Fruit fly (Drosophila melanogaster) whole organism, embryonic: ENCODE measurements around the gene CG11560.

Experiments
- Atf-2 ChIP-seq: fragments of 200-800 bp; sonication (Bioruptor generic); optimal IDR thresholded peaks from 2 replicates; lab custom pipeline; 2016; ENCODE audit warnings: missing biosample characterization, missing genetic modification characterization
- Bdp1 ChIP-seq: fragments of 200-800 bp; sonication (Bioruptor generic); optimal IDR thresholded peaks from 3 replicates; lab custom pipeline; 2016; ENCODE audit warnings: missing biosample characterization, missing genetic modification characterization
- Blimp-1 ChIP-seq: fragments of 200-800 bp; sonication (Bioruptor generic); optimal IDR thresholded peaks from 3 replicates; lab custom pipeline; 2018; ENCODE audit warnings: missing biosample characterization, missing genetic modification characterization, mild to moderate bottlenecking, moderate library complexity, missing genetic modification reagents
- BtbVII ChIP-seq: fragments of 200-800 bp; sonication (Bioruptor generic); optimal IDR thresholded peaks from 3 replicates; lab custom pipeline; 2017; ENCODE audit warnings: missing biosample characterization, mild to moderate bottlenecking, missing genetic modification characterization
- CG10366 ChIP-seq: fragments of 200-800 bp; sonication (Bioruptor generic); IDR thresholded peaks from 2 replicates; pipeline ENCODE4 v1.3.6; 2022; ENCODE audit warnings: missing biosample characterization, missing genetic modification characterization
- CG10654 ChIP-seq: fragments of 200-800 bp; sonication (Bioruptor generic); optimal IDR thresholded peaks from 2 replicates; lab custom pipeline; 2016; ENCODE audit warnings: missing biosample characterization, missing genetic modification characterization
- CG10979 ChIP-seq: fragments of 200-800 bp; sonication (Bioruptor generic); optimal IDR thresholded peaks from 2 replicates; lab custom pipeline; 2018; ENCODE audit warnings: missing biosample characterization, mild to moderate bottlenecking, missing genetic modification characterization, moderate library complexity
- CG11456 ChIP-seq: fragments of 200-800 bp; sonication (Bioruptor generic); IDR thresholded peaks from 3 replicates; pipeline ENCODE4 v1.3.6; 2022; ENCODE audit warnings: missing biosample characterization, missing genetic modification characterization
- CG11504 ChIP-seq: fragments of 200-800 bp; sonication (Bioruptor generic); optimal IDR thresholded peaks from 3 replicates; lab custom pipeline; 2019; ENCODE audit warnings: missing biosample characterization, mild to moderate bottlenecking, missing genetic modification characterization, moderate library complexity
- CG11695 ChIP-seq: fragments of 200-800 bp; sonication (Bioruptor generic); IDR thresholded peaks from 3 replicates; pipeline ENCODE4 v1.3.6; 2022; ENCODE audit warnings: missing biosample characterization, missing genetic modification characterization
- CG13424 ChIP-seq: fragments of 200-800 bp; sonication (Bioruptor generic); optimal IDR thresholded peaks from 2 replicates; lab custom pipeline; 2019; ENCODE audit warnings: missing biosample characterization, mild to moderate bottlenecking, missing genetic modification characterization, moderate library complexity
- CG14014 ChIP-seq: fragments of 200-800 bp; sonication (Bioruptor generic); IDR thresholded peaks from 2 replicates; pipeline ENCODE4 v1.3.6; 2022; ENCODE audit warnings: missing biosample characterization, missing genetic modification characterization
- CG15011 ChIP-seq: fragments of 200-800 bp; sonication (Bioruptor generic); optimal IDR thresholded peaks from 3 replicates; lab custom pipeline; 2018; ENCODE audit warnings: missing biosample characterization, mild to moderate bottlenecking, missing genetic modification characterization
- CG15696 ChIP-seq: fragments of 200-800 bp; sonication (Bioruptor generic); optimal IDR thresholded peaks from 2 replicates; lab custom pipeline; 2019; ENCODE audit warnings: missing biosample characterization, mild to moderate bottlenecking, missing genetic modification characterization, moderate library complexity
- CG1603 ChIP-seq: fragments of 200-800 bp; sonication (Bioruptor generic); optimal IDR thresholded peaks from 2 replicates; lab custom pipeline; 2019; ENCODE audit warnings: missing biosample characterization, mild to moderate bottlenecking, missing genetic modification characterization, moderate library complexity
- CG1647 ChIP-seq: fragments of 200-800 bp; sonication (Bioruptor generic); optimal IDR thresholded peaks from 3 replicates; lab custom pipeline; 2016; ENCODE audit warnings: missing biosample characterization, missing genetic modification characterization
- CG16779 ChIP-seq: fragments of 200-800 bp; sonication (Bioruptor generic); IDR thresholded peaks from 2 replicates; pipeline ENCODE4 v1.3.6; 2022; ENCODE audit warnings: missing biosample characterization, missing genetic modification characterization
- CG17328 ChIP-seq: fragments of 200-800 bp; sonication (Bioruptor generic); IDR thresholded peaks from 2 replicates; pipeline ENCODE4 v1.3.6; 2022; ENCODE audit warnings: missing biosample characterization, missing genetic modification characterization
- CG1832 ChIP-seq: fragments of 200-800 bp; sonication (Bioruptor generic); optimal IDR thresholded peaks from 2 replicates; lab custom pipeline; 2017; ENCODE audit warnings: missing biosample characterization, mild to moderate bottlenecking, missing genetic modification characterization, inconsistent platforms
- CG2129 ChIP-seq: fragments of 200-800 bp; sonication (Bioruptor generic); IDR thresholded peaks from 2 replicates; pipeline ENCODE4 v1.3.6; 2022; ENCODE audit warnings: missing biosample characterization, missing genetic modification characterization; ENCODE audit not compliant: partially characterized antibody
- CG31441 ChIP-seq: fragments of 200-800 bp; sonication (Bioruptor generic); IDR thresholded peaks from 2 replicates; pipeline ENCODE4 v1.3.6; 2022; ENCODE audit warnings: missing biosample characterization, missing genetic modification characterization
- CG34422 ChIP-seq: fragments of 200-800 bp; sonication (Bioruptor generic); IDR thresholded peaks from 3 replicates; pipeline ENCODE4 v1.3.6; 2022; ENCODE audit warnings: missing biosample characterization, missing genetic modification characterization
- CG6854 ChIP-seq: fragments of 200-800 bp; sonication (Bioruptor generic); optimal IDR thresholded peaks from 3 replicates; lab custom pipeline; 2017; ENCODE audit warnings: missing biosample characterization, mild to moderate bottlenecking, missing genetic modification characterization
- CG7357 ChIP-seq: fragments of 200-800 bp; sonication (Bioruptor generic); IDR thresholded peaks from 3 replicates; pipeline ENCODE4 v1.3.6; 2022; ENCODE audit warnings: missing biosample characterization, missing genetic modification characterization
- CG9876 ChIP-seq: fragments of 200-800 bp; sonication (Bioruptor generic); optimal IDR thresholded peaks from 2 replicates; lab custom pipeline; 2016; ENCODE audit warnings: missing biosample characterization, missing genetic modification characterization
- Oaz ChIP-seq: fragments of 200-800 bp; sonication (Bioruptor generic); IDR thresholded peaks from 2 replicates; pipeline ENCODE4 v1.3.6; 2022; ENCODE audit warnings: missing biosample characterization, missing genetic modification characterization
- Sry-β ChIP-seq: fragments of 200-800 bp; sonication (Bioruptor generic); optimal IDR thresholded peaks from 2 replicates; lab custom pipeline; 2018; ENCODE audit warnings: missing biosample characterization, mild to moderate bottlenecking, missing genetic modification characterization, moderate library complexity
- Sry-δ ChIP-seq: fragments of 200-800 bp; sonication (Bioruptor generic); optimal IDR thresholded peaks from 2 replicates; lab custom pipeline; 2016; ENCODE audit warnings: missing biosample characterization, missing genetic modification characterization
- Trl ChIP-seq, 3 experiments: fragments of >200 bp in 2 of 3; fragments of 200-800 bp in 1 of 3; sonication (Bioruptor generic) in 1 of 3; optimal IDR thresholded peaks; 2 replicates in 1 of 3; 3 replicates in 2 of 3; lab custom pipeline; 2016 to 2017; ENCODE audit warnings: missing biosample characterization in 1 of 3, missing genetic modification characterization in 1 of 3
- ara ChIP-seq: fragments of 200-800 bp; sonication (Bioruptor generic); IDR thresholded peaks from 2 replicates; pipeline ENCODE4 v1.3.6; 2022; ENCODE audit warnings: missing biosample characterization, missing genetic modification characterization
- bbx ChIP-seq: fragments of 200-800 bp; sonication (Bioruptor generic); IDR thresholded peaks from 2 replicates; pipeline ENCODE4 v1.3.6; 2022; ENCODE audit warnings: missing biosample characterization, missing genetic modification characterization; ENCODE audit not compliant: partially characterized antibody
- bsh ChIP-seq, 2 experiments: fragments of 200-800 bp; sonication (Bioruptor generic); optimal IDR thresholded peaks; 2 replicates each; lab custom pipeline; 2017 to 2018; ENCODE audit warnings: mild to moderate bottlenecking in 2 of 2, missing biosample characterization in 2 of 2, missing genetic modification characterization in 2 of 2, moderate library complexity in 1 of 2
- btn ChIP-seq: fragments of 200-800 bp; sonication (Bioruptor generic); optimal IDR thresholded peaks from 2 replicates; lab custom pipeline; 2016; ENCODE audit warnings: missing biosample characterization, missing genetic modification characterization
- cato ChIP-seq: fragments of 200-800 bp; sonication (Bioruptor generic); optimal IDR thresholded peaks from 2 replicates; lab custom pipeline; 2016; ENCODE audit warnings: missing biosample characterization, missing genetic modification characterization, borderline replicate concordance
- dan ChIP-seq: fragments of 200-800 bp; sonication (Bioruptor generic); IDR thresholded peaks from 2 replicates; pipeline ENCODE4 v1.3.6; 2022; ENCODE audit warnings: missing biosample characterization, missing genetic modification characterization
- gem ChIP-seq: fragments of 200-800 bp; sonication (Bioruptor generic); optimal IDR thresholded peaks from 2 replicates; lab custom pipeline; 2019; ENCODE audit warnings: missing biosample characterization, mild to moderate bottlenecking, missing genetic modification characterization, moderate library complexity
- insv ChIP-seq, 2 experiments: fragments of 200-800 bp; sonication (Bioruptor generic); optimal IDR thresholded peaks; 3 replicates each; lab custom pipeline; 2016 to 2018; ENCODE audit warnings: missing biosample characterization in 2 of 2, missing genetic modification characterization in 2 of 2
- kni ChIP-seq: fragments of 200-800 bp; sonication (Bioruptor generic); optimal IDR thresholded peaks from 3 replicates; lab custom pipeline; 2017; ENCODE audit warnings: mild to moderate bottlenecking, missing biosample characterization, missing genetic modification reagents, missing genetic modification characterization
- p53 ChIP-seq: fragments of 200-800 bp; sonication (Bioruptor generic); optimal IDR thresholded peaks from 2 replicates; lab custom pipeline; 2016; ENCODE audit warnings: missing biosample characterization, missing genetic modification characterization
- phol ChIP-seq: fragments of 200-800 bp; sonication (Bioruptor generic); optimal IDR thresholded peaks from 3 replicates; lab custom pipeline; 2018; ENCODE audit warnings: missing biosample characterization, mild to moderate bottlenecking, missing genetic modification characterization, moderate library complexity
- run ChIP-seq: fragments of 200-800 bp; sonication (Bioruptor generic); optimal IDR thresholded peaks from 3 replicates; lab custom pipeline; 2018; ENCODE audit warnings: missing biosample characterization, mild to moderate bottlenecking, missing genetic modification characterization
- sens-2 ChIP-seq: fragments of 200-800 bp; sonication (Bioruptor generic); IDR thresholded peaks from 2 replicates; pipeline ENCODE4 v1.3.6; 2022; ENCODE audit warnings: missing biosample characterization, missing genetic modification characterization
- so ChIP-seq: fragments of 200-800 bp; sonication (Bioruptor generic); IDR thresholded peaks from 3 replicates; pipeline ENCODE4 v1.3.6; 2022; ENCODE audit warnings: missing biosample characterization, missing genetic modification characterization
- ssp ChIP-seq: fragments of 200-800 bp; sonication (Bioruptor generic); IDR thresholded peaks from 2 replicates; pipeline ENCODE4 v1.3.6; 2022; ENCODE audit warnings: missing biosample characterization, missing genetic modification characterization
- stc ChIP-seq: fragments of 200-800 bp; sonication (Bioruptor generic); IDR thresholded peaks from 2 replicates; pipeline ENCODE4 v1.3.6; 2022; ENCODE audit warnings: missing biosample characterization, missing genetic modification characterization
- tap ChIP-seq: fragments of 200-800 bp; optimal IDR thresholded peaks from 3 replicates; lab custom pipeline; 2019; ENCODE audit warnings: missing biosample characterization, mild to moderate bottlenecking, missing genetic modification characterization, moderate library complexity
- tio ChIP-seq: fragments of 200-800 bp; sonication (Bioruptor generic); optimal IDR thresholded peaks from 2 replicates; lab custom pipeline; 2017; ENCODE audit warnings: missing biosample characterization, missing genetic modification characterization, inconsistent platforms
- unpg ChIP-seq: fragments of 200-800 bp; sonication (Bioruptor generic); optimal IDR thresholded peaks from 3 replicates; lab custom pipeline; 2018; ENCODE audit warnings: missing biosample characterization, mild to moderate bottlenecking, missing genetic modification characterization, moderate library complexity
- wek ChIP-seq: fragments of 200-800 bp; sonication (Bioruptor generic); optimal IDR thresholded peaks from 3 replicates; lab custom pipeline; 2018; ENCODE audit warnings: missing biosample characterization, mild to moderate bottlenecking, missing genetic modification characterization, moderate library complexity

The CG11560 gene

dm6 chr3L:12078551-12079318 lies 41.1 kb upstream of the CG11560 start (continued):
- no peak for TF ChIP-seq CG7357 (GFP tag; lab: Robert Waterston, UW)
- TF ChIP-seq so (GFP tag; lab: Robert Waterston, UW) = no peak
- no peak for TF ChIP-seq CG1647 (GFP tag; lab: Kevin White, UChicago)
- TF ChIP-seq run = no peak
- TF ChIP-seq CG2129 (GFP tag; lab: Robert Waterston, UW) = no peak
- TF ChIP-seq BtbVII (GFP tag; lab: Kevin White, UChicago) = peak; percentile 43
- TF ChIP-seq CG10979 = peak; percentile 6
- TF ChIP-seq p53 = no peak
- no peak for TF ChIP-seq CG14014 (GFP tag; lab: Robert Waterston, UW)
- no peak for TF ChIP-seq gem (tag; lab: Kevin White, UChicago)
- no peak; the same call in 1 of the 2 replicates for TF ChIP-seq ara (GFP tag; lab: Robert Waterston, UW)
- no peak for TF ChIP-seq CG17328 (GFP tag; lab: Robert Waterston, UW)
- TF ChIP-seq wek (GFP tag; lab: Kevin White, UChicago) = peak; percentile 42
- no peak for TF ChIP-seq bbx (GFP tag; lab: Robert Waterston, UW)
- no peak for TF ChIP-seq dan (GFP tag; lab: Robert Waterston, UW)
- TF ChIP-seq unpg = no peak
- TF ChIP-seq phol (tag; lab: Kevin White, UChicago) = no peak
- no peak for TF ChIP-seq Trl (optimal IDR thresholded peaks at IDR 0.05; lab: Kevin White, UChicago)
- no peak for TF ChIP-seq Trl (GFP tag; optimal IDR thresholded peaks at IDR 0.05; lab: Kevin White, UChicago)
- no peak for TF ChIP-seq CG11456 (GFP tag; lab: Robert Waterston, UW)
- TF ChIP-seq CG10366 = no peak
- no peak for TF ChIP-seq CG16779 (GFP tag; lab: Robert Waterston, UW)
- no peak for TF ChIP-seq CG34422 (GFP tag; lab: Robert Waterston, UW)
- TF ChIP-seq Atf-2 = peak; percentile 23
- TF ChIP-seq stc (GFP tag; lab: Robert Waterston, UW) = no peak
- TF ChIP-seq CG6854 (GFP tag; lab: Kevin White, UChicago) = peak; percentile 25
- no peak for TF ChIP-seq tio (GFP tag; lab: Kevin White, UChicago)
- 0 out of 2 replicates have a peak, but pooled peaks have one; percentile 11 for TF ChIP-seq CG31441
- no peak for TF ChIP-seq CG1832 (GFP tag; lab: Kevin White, UChicago)
- no peak for TF ChIP-seq insv (GFP tag; optimal IDR thresholded peaks at IDR 0.05; lab: Kevin White, UChicago)
- no peak for TF ChIP-seq CG9876
- no peak for TF ChIP-seq CG10654 (GFP tag; lab: Kevin White, UChicago)
- TF ChIP-seq ssp (GFP tag; lab: Robert Waterston, UW) = no peak
- no peak for TF ChIP-seq Blimp-1
- TF ChIP-seq Sry-δ (GFP tag; lab: Kevin White, UChicago) = no peak
- peak in 1 of 2 experiments; percentile 2 for TF ChIP-seq bsh (GFP tag; optimal IDR thresholded peaks at IDR 0.05; lab: Kevin White, UChicago)
- TF ChIP-seq cato = no peak
- no peak for TF ChIP-seq btn (GFP tag; lab: Kevin White, UChicago)
- TF ChIP-seq CG15011 (GFP tag; lab: Kevin White, UChicago) = no peak
- TF ChIP-seq Sry-β (GFP tag; lab: Kevin White, UChicago) = no peak
- TF ChIP-seq sens-2 = no peak
- TF ChIP-seq CG13424 (tag; lab: Kevin White, UChicago) = peak; percentile 27
- peak; percentile 16 for TF ChIP-seq CG11504 (tag; lab: Kevin White, UChicago)
- TF ChIP-seq Bdp1 = no peak
- TF ChIP-seq Oaz (GFP tag; lab: Robert Waterston, UW) = no peak
- peak; percentile 89 for TF ChIP-seq kni (GFP tag; lab: Kevin White, UChicago)
- peak; percentile 50 for TF ChIP-seq CG15696 (tag; lab: Kevin White, UChicago)
- peak; percentile 16 for TF ChIP-seq CG1603 (tag; lab: Kevin White, UChicago)
- no peak for TF ChIP-seq CG11695
- TF ChIP-seq tap (tag; lab: Kevin White, UChicago) = no peak
